Fruit fly (Drosophila melanogaster): ENCODE data around the gene Mgat2.
A peak's percentile ranks its signal among the peaks of the same experiment; 100 is the strongest.

Gene Mgat2

dm6 chr3R:30058057-30058868 is 36.2 kb upstream of the Mgat2 start, which contains the start of gene sima (continued):
- no peak for TF ChIP-seq CG17186 (GFP tag; optimal IDR thresholded peaks at IDR 0.05)
- no peak for TF ChIP-seq Tbp (GFP tag; optimal IDR thresholded peaks at IDR 0.05)
- no peak for TF ChIP-seq CG16779 (GFP tag; IDR thresholded peaks at IDR 0.05)
- peak; percentile 37 for TF ChIP-seq phol (tag; optimal IDR thresholded peaks at IDR 0.05)
- TF ChIP-seq lmd (GFP tag; IDR thresholded peaks at IDR 0.05): peak; percentile 31; the same call in 1 of the 2 replicates
- no peak for TF ChIP-seq peb (GFP tag; IDR thresholded peaks at IDR 0.05)
- TF ChIP-seq z (GFP tag; IDR thresholded peaks at IDR 0.05): no peak
- TF ChIP-seq CG9817 (tag; optimal IDR thresholded peaks at IDR 0.05): peak; percentile 1
- no peak for TF ChIP-seq trh (GFP tag; optimal IDR thresholded peaks at IDR 0.05)
- peak; percentile 48; the same call in 1 of the 2 replicates for TF ChIP-seq chm (GFP tag; IDR thresholded peaks at IDR 0.05)
- no peak for TF ChIP-seq HLHmδ (GFP tag; optimal IDR thresholded peaks at IDR 0.05)
- peak; percentile 32; the same call in 1 of the 2 replicates for TF ChIP-seq Scr (GFP tag; IDR thresholded peaks at IDR 0.05; ENCODE audit: partially characterized antibody)
- TF ChIP-seq Atf6 (GFP tag; IDR thresholded peaks at IDR 0.05): no peak
- TF ChIP-seq eve (GFP tag; optimal IDR thresholded peaks at IDR 0.05): no peak
- TF ChIP-seq mam (GFP tag; optimal IDR thresholded peaks at IDR 0.05): peak; percentile 32
- 0 out of 2 replicates have a peak, but pooled peaks have one; percentile 26 for TF ChIP-seq sob (GFP tag; IDR thresholded peaks at IDR 0.05)
- peak; percentile 31 for TF ChIP-seq Bgb (GFP tag; IDR thresholded peaks at IDR 0.05; ENCODE audit: partially characterized antibody)
- no peak for TF ChIP-seq CG5245 (GFP tag; optimal IDR thresholded peaks at IDR 0.05)
- no peak for TF ChIP-seq usp (GFP tag; optimal IDR thresholded peaks at IDR 0.05)
- peak; percentile 28 for TF ChIP-seq CG2678 (tag; optimal IDR thresholded peaks at IDR 0.05)
- no peak for TF ChIP-seq CG1602 (GFP tag; optimal IDR thresholded peaks at IDR 0.05)
- TF ChIP-seq CG15073 (GFP tag; optimal IDR thresholded peaks at IDR 0.05): no peak
- no peak for TF ChIP-seq CG1024 (GFP tag; IDR thresholded peaks at IDR 0.05)
- peak; percentile 51 for TF ChIP-seq Sry-β (GFP tag; optimal IDR thresholded peaks at IDR 0.05)
- peak; percentile 23 for TF ChIP-seq CG16863 (GFP tag; optimal IDR thresholded peaks at IDR 0.05)
- no peak for TF ChIP-seq CG5953 (GFP tag; IDR thresholded peaks at IDR 0.05)
- no peak for TF ChIP-seq bigmax (GFP tag; optimal IDR thresholded peaks at IDR 0.05)
- TF ChIP-seq klu (GFP tag; IDR thresholded peaks at IDR 0.05): no peak
- no peak for TF ChIP-seq aop (GFP tag; IDR thresholded peaks at IDR 0.05)
- peak; percentile 37 for TF ChIP-seq CG30403 (GFP tag; optimal IDR thresholded peaks at IDR 0.05)
- no peak for TF ChIP-seq Rx (GFP tag; IDR thresholded peaks at IDR 0.05)
- 0 out of 2 replicates have a peak, but pooled peaks have one; percentile 26 for TF ChIP-seq CG9215 (GFP tag; IDR thresholded peaks at IDR 0.05)
- peak; percentile 34 for TF ChIP-seq dmrt99B (tag; optimal IDR thresholded peaks at IDR 0.05)
- TF ChIP-seq Hr78 (GFP tag; optimal IDR thresholded peaks at IDR 0.05): no peak
- TF ChIP-seq CG16813 (GFP tag; IDR thresholded peaks at IDR 0.05; ENCODE audit: partially characterized antibody): no peak
- TF ChIP-seq CG17359 (tag; optimal IDR thresholded peaks at IDR 0.05): peak; percentile 41
- peak; percentile 14 for TF ChIP-seq Dad (GFP tag; optimal IDR thresholded peaks at IDR 0.05)
- no peak for TF ChIP-seq CG3281 (GFP tag; optimal IDR thresholded peaks at IDR 0.05)
- no peak for TF ChIP-seq nau (GFP tag; optimal IDR thresholded peaks at IDR 0.05)
- no peak for TF ChIP-seq ro (GFP tag; IDR thresholded peaks at IDR 0.05)
- TF ChIP-seq az2 (GFP tag; optimal IDR thresholded peaks at IDR 0.05): no peak
- TF ChIP-seq CG4328 (GFP tag; optimal IDR thresholded peaks at IDR 0.05): no peak
- peak; percentile 87; the same call in 2 of the 4 replicates for TF ChIP-seq chinmo (GFP tag; IDR thresholded peaks at IDR 0.05; ENCODE audit: partially characterized antibody)
- peak; percentile 40 for TF ChIP-seq CG15601 (tag; optimal IDR thresholded peaks at IDR 0.05)
- peak; percentile 4 to 18 for TF ChIP-seq chif (GFP tag; optimal IDR thresholded peaks at IDR 0.05)
- TF ChIP-seq Aef1 (GFP tag; IDR thresholded peaks at IDR 0.05): no peak
- peak; percentile 43 for TF ChIP-seq cwo (GFP tag; optimal IDR thresholded peaks at IDR 0.05)
- no peak for TF ChIP-seq Mrtf (GFP tag; IDR thresholded peaks at IDR 0.05)
- no peak for TF ChIP-seq CG32767 (GFP tag; IDR thresholded peaks at IDR 0.05)

Data from whole organism, embryonic.